Fruit fly (Drosophila melanogaster): ENCODE data around the gene comt.
A peak's percentile ranks its signal among the peaks of the same experiment; 100 is the strongest.

- TF ChIP-seq CG33017 (tag; optimal IDR thresholded peaks at IDR 0.05): no peak
- TF ChIP-seq CG11617 (GFP tag; optimal IDR thresholded peaks at IDR 0.05): no peak
- no peak for TF ChIP-seq tj (GFP tag; optimal IDR thresholded peaks at IDR 0.05)
- no peak for TF ChIP-seq Hr96 (GFP tag; optimal IDR thresholded peaks at IDR 0.05)
- TF ChIP-seq pad (GFP tag; optimal IDR thresholded peaks at IDR 0.05): peak; percentile 73
- no peak for TF ChIP-seq CG14711 (tag; optimal IDR thresholded peaks at IDR 0.05)
- no peak for TF ChIP-seq kay (GFP tag; ENCODE audit: borderline replicate concordance)
- TF ChIP-seq CG12768 (GFP tag; optimal IDR thresholded peaks at IDR 0.05): no peak
Observed at dm6 chrX:13281244-13281877, 22.5 kb downstream of the comt start.

Data from whole organism, adult.